Fruit fly (Drosophila melanogaster) whole organism, wandering third instar larva: ENCODE measurements around the gene Lsp1beta.
"Not testable (repeated sequence)": the region's sequence is repeated elsewhere in the genome, so short reads cannot be mapped to it uniquely, and the experiment has no call there.

Experiments used
- Abd-B ChIP-seq: fragments of >200 bp; optimal IDR thresholded peaks from 2 replicates; lab custom pipeline; 2017; ENCODE audit warnings: missing biosample characterization, missing genetic modification characterization
- CG32264 ChIP-seq: fragments of 200-800 bp; sonication (Bioruptor generic); optimal IDR thresholded peaks from 2 replicates; lab custom pipeline; 2016; ENCODE audit warnings: missing biosample characterization, missing genetic modification characterization
- CG9705 ChIP-seq: fragments of 200-800 bp; sonication (Bioruptor generic); optimal IDR thresholded peaks from 2 replicates; lab custom pipeline; 2018; ENCODE audit warnings: missing biosample characterization, mild to moderate bottlenecking, missing genetic modification characterization
- CrebA ChIP-seq: fragments of 200-800 bp; sonication (Bioruptor generic); optimal IDR thresholded peaks from 2 replicates; lab custom pipeline; 2016; ENCODE audit warnings: missing biosample characterization, mild to moderate bottlenecking, missing genetic modification characterization, borderline replicate concordance
- Dfd ChIP-seq: fragments of >200 bp; optimal IDR thresholded peaks from 2 replicates; lab custom pipeline; 2017; ENCODE audit warnings: missing biosample characterization, missing genetic modification characterization
- Dif ChIP-seq: fragments of 200-275, 200-300 bp; sonication (Bioruptor generic); optimal IDR thresholded peaks from 2 replicates; lab custom pipeline; 2018; ENCODE audit warnings: missing biosample characterization, missing genetic modification characterization; ENCODE audit not compliant: partially characterized antibody
- GATAd ChIP-seq: sonication (Bioruptor generic); optimal IDR thresholded peaks from 2 replicates; lab custom pipeline; 2016; ENCODE audit warnings: missing biosample characterization, missing genetic modification characterization
- HLH106 ChIP-seq: fragments of 200-800 bp; optimal IDR thresholded peaks from 3 replicates; lab custom pipeline; 2019; ENCODE audit warnings: missing biosample characterization, mild to moderate bottlenecking, missing genetic modification characterization, moderate library complexity
- Hnf4 ChIP-seq: fragments of 200-800 bp; sonication (Bioruptor generic); optimal IDR thresholded peaks from 2 replicates; lab custom pipeline; 2016; ENCODE audit warnings: missing biosample characterization, mild to moderate bottlenecking, missing genetic modification characterization
- Hr78 ChIP-seq: fragments of >200 bp; optimal IDR thresholded peaks from 2 replicates; lab custom pipeline; 2017; ENCODE audit warnings: missing biosample characterization, missing genetic modification characterization
- Hr83 ChIP-seq: fragments of 200-300 bp; sonication (Bioruptor generic); optimal IDR thresholded peaks from 2 replicates; lab custom pipeline; 2016; ENCODE audit warnings: missing biosample characterization, mild to moderate bottlenecking, missing genetic modification characterization, moderate library complexity; ENCODE audit not compliant: poor library complexity, severe bottlenecking
- Jra ChIP-seq: sonication (Bioruptor generic); optimal IDR thresholded peaks from 2 replicates; lab custom pipeline; 2016; ENCODE audit warnings: missing biosample characterization, missing genetic modification characterization
- Mio ChIP-seq: sonication (Bioruptor generic); optimal IDR thresholded peaks from 2 replicates; lab custom pipeline; 2016; ENCODE audit warnings: missing biosample characterization, missing genetic modification characterization
- Myc ChIP-seq: fragments of >200 bp; optimal IDR thresholded peaks from 2 replicates; lab custom pipeline; 2017
- N ChIP-seq: fragments of >200 bp; optimal IDR thresholded peaks from 2 replicates; lab custom pipeline; 2018; ENCODE audit warnings: missing biosample characterization, missing external identifiers, missing genetic modification characterization
- OdsH ChIP-seq: fragments of 200-800 bp; sonication (Bioruptor generic); optimal IDR thresholded peaks from 2 replicates; lab custom pipeline; 2016; ENCODE audit warnings: missing biosample characterization, mild to moderate bottlenecking, missing genetic modification characterization
- Rel ChIP-seq, 2 experiments: fragments of 200-800 bp; sonication (Bioruptor generic) in 1 of 2; optimal IDR thresholded peaks; 2 replicates in 1 of 2; 3 replicates in 1 of 2; lab custom pipeline; 2016 to 2019; ENCODE audit warnings: mild to moderate bottlenecking in 2 of 2, missing biosample characterization in 2 of 2, missing genetic modification characterization in 2 of 2, moderate library complexity in 1 of 2
- br ChIP-seq: fragments of 200-800 bp; sonication (Bioruptor generic); optimal IDR thresholded peaks from 2 replicates; lab custom pipeline; 2016; ENCODE audit warnings: missing biosample characterization, missing genetic modification characterization
- brk ChIP-seq: fragments of 200-800 bp; sonication (Bioruptor generic); optimal IDR thresholded peaks from 2 replicates; lab custom pipeline; 2016; ENCODE audit warnings: missing biosample characterization, mild to moderate bottlenecking, missing genetic modification characterization
- dsf ChIP-seq: sonication (Bioruptor generic); optimal IDR thresholded peaks from 2 replicates; lab custom pipeline; 2016; ENCODE audit warnings: missing biosample characterization, missing genetic modification characterization, borderline replicate concordance
- ey ChIP-seq: fragments of 200-800 bp; sonication (Bioruptor generic); optimal IDR thresholded peaks from 2 replicates; lab custom pipeline; 2016; ENCODE audit warnings: missing biosample characterization, missing genetic modification characterization
- foxo ChIP-seq, 2 experiments: fragments of 200-800 bp; sonication (Bioruptor generic); optimal IDR thresholded peaks; 2 replicates in 1 of 2; 3 replicates in 1 of 2; lab custom pipeline; 2016 to 2017; ENCODE audit warnings: missing biosample characterization in 2 of 2, missing genetic modification characterization in 2 of 2
- fru ChIP-seq: fragments of 200-800 bp; sonication (Bioruptor generic); optimal IDR thresholded peaks from 3 replicates; lab custom pipeline; 2016; ENCODE audit warnings: missing biosample characterization, mild to moderate bottlenecking, missing genetic modification characterization
- h ChIP-seq: fragments of 200-800 bp; sonication (Bioruptor generic); optimal IDR thresholded peaks from 3 replicates; lab custom pipeline; 2016; ENCODE audit warnings: missing biosample characterization, mild to moderate bottlenecking, missing genetic modification characterization
- jim ChIP-seq: fragments of 175-275, 200-325 bp; sonication (Bioruptor generic); optimal IDR thresholded peaks from 2 replicates; lab custom pipeline; 2016; ENCODE audit warnings: missing biosample characterization, mild to moderate bottlenecking, missing genetic modification characterization
- pan ChIP-seq: fragments of >200 bp; optimal IDR thresholded peaks from 2 replicates; lab custom pipeline; 2017
- psq ChIP-seq: fragments of 200-800 bp; sonication (Bioruptor generic); optimal IDR thresholded peaks from 3 replicates; lab custom pipeline; 2017; ENCODE audit warnings: missing biosample characterization, mild to moderate bottlenecking, missing genetic modification characterization, moderate library complexity
- rgr ChIP-seq: fragments of 200-800 bp; sonication (Bioruptor generic); optimal IDR thresholded peaks from 3 replicates; lab custom pipeline; 2016; ENCODE audit warnings: missing biosample characterization, mild to moderate bottlenecking, missing genetic modification characterization
- sv ChIP-seq: fragments of 200-800 bp; sonication (Bioruptor generic); optimal IDR thresholded peaks from 3 replicates; lab custom pipeline; 2016; ENCODE audit warnings: missing biosample characterization, missing genetic modification characterization
- tai ChIP-seq: sonication (Bioruptor generic); optimal IDR thresholded peaks from 2 replicates; lab custom pipeline; 2016; ENCODE audit warnings: missing biosample characterization, missing genetic modification characterization

The Lsp1beta gene

dm6 chr2L:892461-892860, 5.8 kb upstream of the Lsp1beta start:
- TF ChIP-seq rgr (GFP tag; lab: Kevin White, UChicago) (no peak), Abd-B (GFP tag; lab: Kevin White, UChicago) (no peak), Mio (GFP tag; lab: Kevin White, UChicago) (no peak), fru (peak; percentile 2), h (GFP tag; lab: Kevin White, UChicago) (no peak), dsf (no peak), Jra (GFP tag; lab: Kevin White, UChicago) (no peak), Rel (GFP tag; optimal IDR thresholded peaks at IDR 0.05; lab: Kevin White, UChicago) (no peak), Rel (tag; optimal IDR thresholded peaks at IDR 0.05; lab: Kevin White, UChicago) (no peak), sv (GFP tag; lab: Kevin White, UChicago) (no peak), HLH106 (peak; percentile 2), foxo (GFP tag; optimal IDR thresholded peaks at IDR 0.05; lab: Kevin White, UChicago) (peak in 1 of 2 experiments; percentile 11), psq (GFP tag; lab: Kevin White, UChicago) (no peak), CG32264 (no peak), Hr78 (no peak), Hnf4 (GFP tag; lab: Kevin White, UChicago) (no peak), br (GFP tag; lab: Kevin White, UChicago) (no peak), N (no peak), pan (lab: Kevin White, UChicago) (no peak), Myc (no peak), OdsH (GFP tag; lab: Kevin White, UChicago) (no peak), ey (GFP tag; lab: Kevin White, UChicago) (no peak), CG9705 (GFP tag; lab: Kevin White, UChicago) (no peak), GATAd (GFP tag; lab: Kevin White, UChicago) (no peak), Dfd (GFP tag; lab: Kevin White, UChicago) (no peak)

dm6 chr2L:893171-893570, 5.1 kb upstream of the Lsp1beta start:
- TF ChIP-seq CrebA (GFP tag; lab: Kevin White, UChicago) (no peak), CG9705 (GFP tag; lab: Kevin White, UChicago) (no peak), h (GFP tag; lab: Kevin White, UChicago) (no peak), Mio (GFP tag; lab: Kevin White, UChicago) (no peak), foxo (GFP tag; optimal IDR thresholded peaks at IDR 0.05; lab: Kevin White, UChicago) (no peak)

- peak; percentile 18 for TF ChIP-seq fru
- TF ChIP-seq br (GFP tag; lab: Kevin White, UChicago): peak; percentile 25
- no peak for TF ChIP-seq jim (GFP tag; lab: Kevin White, UChicago)
These were observed 2.9 kb upstream of the Lsp1beta start for dm6 chr2L:895448-895847.

dm6 chr2L:897124-897523, 1.2 kb upstream of the Lsp1beta start:
- TF ChIP-seq Dfd (GFP tag; lab: Kevin White, UChicago): no peak
- no peak for TF ChIP-seq GATAd (GFP tag; lab: Kevin White, UChicago)
- no peak for TF ChIP-seq brk

- TF ChIP-seq Hnf4 (GFP tag; lab: Kevin White, UChicago) (peak; percentile 46), tai (GFP tag; lab: Kevin White, UChicago) (peak; percentile 11), h (GFP tag; lab: Kevin White, UChicago) (peak; percentile 29), Rel (tag; optimal IDR thresholded peaks at IDR 0.05; lab: Kevin White, UChicago) (peak; percentile 42), foxo (GFP tag; optimal IDR thresholded peaks at IDR 0.05; lab: Kevin White, UChicago) (peak in 1 of 2 experiments; percentile 21)
- not testable (repeated sequence) for TF ChIP-seq Rel (GFP tag; optimal IDR thresholded peaks at IDR 0.05; lab: Kevin White, UChicago)
These were observed 3.1 kb downstream of the Lsp1beta start for dm6 chr2L:901363-901762.

dm6 chr2L:903748-904147, 5.4 kb downstream of the Lsp1beta start:
- TF ChIP-seq Abd-B (GFP tag; lab: Kevin White, UChicago) (no peak), Dif (GFP tag; lab: Kevin White, UChicago) (no peak), CG32264 (no peak), Hr83 (GFP tag; lab: Kevin White, UChicago) (no peak), foxo (GFP tag; optimal IDR thresholded peaks at IDR 0.05; lab: Kevin White, UChicago) (no peak)
- TF ChIP-seq, all 38 proteins: peak for 0
